Worm (Caenorhabditis elegans) whole organism, young adult: ENCODE results near the gene clc-19.

Experiments used
- B0035.1 ChIP-seq: sonication (generic microtip); optimal IDR thresholded peaks from 2 replicates; lab custom pipeline; 2016; ENCODE audit warnings: missing genetic modification characterization, mild to moderate bottlenecking, missing compliant biosample characterization, missing genotype, missing genetic modification reagents
- C06A6.2 ChIP-seq: fragments of 200-800 bp; sonication (Bioruptor generic); conservative IDR thresholded peaks from 2 replicates; pipeline ENCODE4 v1.3.6; 2022; ENCODE audit warnings: missing genetic modification characterization, missing compliant biosample characterization
- F22D6.2 ChIP-seq: sonication (generic microtip); optimal IDR thresholded peaks from 2 replicates; lab custom pipeline; 2016; ENCODE audit warnings: mild to moderate bottlenecking, missing genetic modification characterization, missing compliant biosample characterization
- F23B12.7 ChIP-seq: sonication (generic microtip); optimal IDR thresholded peaks from 2 replicates; lab custom pipeline; 2017; ENCODE audit warnings: missing genetic modification characterization, mild to moderate bottlenecking, missing compliant biosample characterization, antibody characterized with exemption, moderate library complexity; ENCODE audit not compliant: insufficient read depth
- F52B5.7 ChIP-seq: sonication (generic microtip); optimal IDR thresholded peaks from 2 replicates; lab custom pipeline; 2016; ENCODE audit warnings: mild to moderate bottlenecking, missing genetic modification characterization, missing compliant biosample characterization
- F55B11.4 ChIP-seq: sonication (generic microtip); optimal IDR thresholded peaks from 2 replicates; lab custom pipeline; 2016; ENCODE audit warnings: missing compliant biosample characterization, missing genetic modification characterization, borderline replicate concordance; ENCODE audit not compliant: insufficient read depth
- T07F8.4 ChIP-seq: sonication (generic microtip); optimal IDR thresholded peaks from 2 replicates; lab custom pipeline; 2016; ENCODE audit warnings: mild to moderate bottlenecking, missing genetic modification characterization, moderate library complexity, missing compliant biosample characterization
- Y56A3A.18 ChIP-seq: fragments of 200-800 bp; sonication (Bioruptor generic); IDR thresholded peaks from 2 replicates; pipeline ENCODE4 v1.3.6; 2022; ENCODE audit warnings: missing genetic modification reagents, missing genetic modification characterization, missing compliant biosample characterization
- Y67H2A.10 ChIP-seq: fragments of 200-800 bp; sonication (Bioruptor generic); conservative IDR thresholded peaks from 2 replicates; pipeline ENCODE4 v1.3.6; 2022; ENCODE audit warnings: missing genetic modification reagents, missing genetic modification characterization, missing compliant biosample characterization
- Y79H2A.3 ChIP-seq: fragments of 200-800 bp; sonication (Bioruptor generic); conservative IDR thresholded peaks from 2 replicates; pipeline ENCODE4 v1.3.6; 2022; ENCODE audit warnings: missing genetic modification reagents, missing genetic modification characterization, missing compliant biosample characterization
- ZK185.1 ChIP-seq: sonication (generic microtip); optimal IDR thresholded peaks from 2 replicates; lab custom pipeline; 2016; ENCODE audit warnings: mild to moderate bottlenecking, missing genetic modification characterization, missing compliant biosample characterization; ENCODE audit not compliant: poor library complexity, severe bottlenecking
- athp-1 ChIP-seq: sonication (generic microtip); optimal IDR thresholded peaks from 2 replicates; lab custom pipeline; 2017; ENCODE audit warnings: mild to moderate bottlenecking, missing genetic modification characterization, missing compliant biosample characterization
- attf-5 ChIP-seq: fragments of 200-800 bp; sonication (Bioruptor generic); optimal IDR thresholded peaks from 2 replicates; lab custom pipeline; 2018; ENCODE audit warnings: mild to moderate bottlenecking, missing genetic modification characterization, missing compliant biosample characterization
- bed-1 ChIP-seq: fragments of 200-800 bp; sonication (Bioruptor generic); IDR thresholded peaks from 2 replicates; pipeline ENCODE4 v1.3.6; 2022; ENCODE audit warnings: missing genetic modification reagents, missing genetic modification characterization, missing compliant biosample characterization
- ccch-3 ChIP-seq: fragments of 200-800 bp; sonication (Bioruptor generic); optimal IDR thresholded peaks from 2 replicates; lab custom pipeline; 2018; ENCODE audit warnings: mild to moderate bottlenecking, missing genetic modification characterization, missing compliant biosample characterization
- cebp-1 ChIP-seq, 2 experiments: fragments of 200-800 bp in 1 of 2; sonication (Bioruptor generic) in 1 of 2; sonication (generic microtip) in 1 of 2; IDR thresholded peaks in 1 of 2; optimal IDR thresholded peaks in 1 of 2; 2 replicates each; pipeline versions ENCODE4 v1.3.6 to Lab custom; 2017 to 2022; ENCODE audit warnings: missing compliant biosample characterization in 2 of 2, missing genetic modification characterization in 2 of 2, mild to moderate bottlenecking in 1 of 2, missing genetic modification reagents in 1 of 2, moderate library complexity in 1 of 2
- cebp-2 ChIP-seq: fragments of 200-800 bp; sonication (Bioruptor generic); IDR thresholded peaks from 2 replicates; pipeline ENCODE4 v1.3.6; 2022; ENCODE audit warnings: missing genetic modification characterization, missing compliant biosample characterization
- ceh-58 ChIP-seq: fragments of 200-800 bp; sonication (Bioruptor generic); IDR thresholded peaks from 2 replicates; pipeline ENCODE4 v1.3.6; 2022; ENCODE audit warnings: missing genetic modification characterization, missing compliant biosample characterization
- ceh-79 ChIP-seq: sonication (generic microtip); optimal IDR thresholded peaks from 2 replicates; lab custom pipeline; 2017; ENCODE audit warnings: mild to moderate bottlenecking, missing genetic modification characterization, missing compliant biosample characterization
- efl-1 ChIP-seq: fragments of 150-350 bp; optimal IDR thresholded peaks from 2 replicates; lab custom pipeline; 2014; ENCODE audit warnings: missing biosample characterization, missing genetic modification reagents, missing genetic modification characterization
- egl-44 ChIP-seq: fragments of 200-800 bp; sonication (Bioruptor generic); IDR thresholded peaks from 2 replicates; pipeline ENCODE4 v1.3.6; 2022; ENCODE audit warnings: missing genetic modification reagents, missing genetic modification characterization, missing compliant biosample characterization
- egrh-3 ChIP-seq: fragments of 200-800 bp; sonication (Bioruptor generic); IDR thresholded peaks from 2 replicates; pipeline ENCODE4 v1.3.6; 2022; ENCODE audit warnings: missing genetic modification reagents, missing genetic modification characterization, missing compliant biosample characterization
- ekl-4 ChIP-seq: fragments of 200-800 bp; sonication (Bioruptor generic); IDR thresholded peaks from 2 replicates; pipeline ENCODE4 v1.3.6; 2022; ENCODE audit warnings: missing genetic modification reagents, missing genetic modification characterization, missing compliant biosample characterization
- ets-4 ChIP-seq: fragments of 200-800 bp; sonication (Bioruptor generic); optimal IDR thresholded peaks from 2 replicates; lab custom pipeline; 2018; ENCODE audit warnings: mild to moderate bottlenecking, missing genetic modification characterization, missing compliant biosample characterization
- gei-17 ChIP-seq: fragments of 200-800 bp; sonication (Bioruptor generic); optimal IDR thresholded peaks from 2 replicates; lab custom pipeline; 2018; ENCODE audit warnings: mild to moderate bottlenecking, missing genetic modification characterization, missing compliant biosample characterization
- hsf-1 ChIP-seq: fragments of 200-800 bp; sonication (Bioruptor generic); IDR thresholded peaks from 2 replicates; pipeline ENCODE4 v1.3.6; 2022; ENCODE audit warnings: missing genetic modification reagents, missing genetic modification characterization, missing compliant biosample characterization
- lag-1 ChIP-seq: fragments of 200-800 bp; sonication (Bioruptor generic); IDR thresholded peaks from 2 replicates; pipeline ENCODE4 v1.3.6; 2022; ENCODE audit warnings: missing genetic modification reagents, missing genetic modification characterization, missing compliant biosample characterization
- let-607 ChIP-seq, 2 experiments: fragments of 200-800 bp in 1 of 2; sonication (Bioruptor generic) in 1 of 2; sonication (generic microtip) in 1 of 2; optimal IDR thresholded peaks; 2 replicates each; lab custom pipeline; 2016 to 2018; ENCODE audit warnings: mild to moderate bottlenecking in 2 of 2, missing compliant biosample characterization in 2 of 2, missing genetic modification characterization in 2 of 2, moderate library complexity in 2 of 2, missing genotype in 1 of 2
- lin-35 ChIP-seq, 3 experiments: fragments of 150-350 bp in 2 of 3; sonication (generic microtip) in 1 of 3; optimal IDR thresholded peaks; 2 replicates each; lab custom pipeline; 2014 to 2018; ENCODE audit warnings: missing biosample characterization in 3 of 3, missing genetic modification characterization in 3 of 3, missing genetic modification reagents in 3 of 3
- lin-54 ChIP-seq: fragments of 200-800 bp; sonication (Bioruptor generic); optimal IDR thresholded peaks from 2 replicates; lab custom pipeline; 2018; ENCODE audit warnings: mild to moderate bottlenecking, missing genetic modification characterization, missing compliant biosample characterization
- madf-10 ChIP-seq: sonication (generic microtip); optimal IDR thresholded peaks from 2 replicates; lab custom pipeline; 2016; ENCODE audit warnings: mild to moderate bottlenecking, missing genetic modification characterization, missing compliant biosample characterization
- madf-6 ChIP-seq: fragments of 200-800 bp; sonication (Bioruptor generic); IDR thresholded peaks from 2 replicates; pipeline ENCODE4 v1.3.6; 2022; ENCODE audit warnings: missing genetic modification reagents, missing genetic modification characterization, missing compliant biosample characterization
- mcd-1 ChIP-seq: fragments of 200-800 bp; sonication (Bioruptor generic); IDR thresholded peaks from 2 replicates; pipeline ENCODE4 v1.3.6; 2022; ENCODE audit warnings: missing genetic modification reagents, missing genetic modification characterization, missing compliant biosample characterization
- mel-28 ChIP-seq: sonication (generic microtip); optimal IDR thresholded peaks from 2 replicates; lab custom pipeline; 2016; ENCODE audit warnings: borderline replicate concordance, mild to moderate bottlenecking, missing genetic modification characterization, missing compliant biosample characterization
- mes-4 ChIP-seq: sonication (generic microtip); optimal IDR thresholded peaks from 2 replicates; lab custom pipeline; 2016; ENCODE audit warnings: missing genotype, missing genetic modification characterization, missing compliant biosample characterization
- mxl-1 ChIP-seq: sonication (generic microtip); optimal IDR thresholded peaks from 2 replicates; lab custom pipeline; 2016; ENCODE audit warnings: missing genetic modification characterization, missing compliant biosample characterization
- nhr-27 ChIP-seq: fragments of 200-800 bp; sonication (Bioruptor generic); optimal IDR thresholded peaks from 2 replicates; lab custom pipeline; 2018; ENCODE audit warnings: mild to moderate bottlenecking, missing genetic modification characterization, moderate library complexity, missing compliant biosample characterization
- pha-4 ChIP-seq: fragments of 150-350 bp; sonication (generic microtip); optimal IDR thresholded peaks from 2 replicates; lab custom pipeline; 2014; ENCODE audit warnings: missing biosample characterization, missing genetic modification reagents, missing genetic modification characterization
- rcor-1 ChIP-seq: fragments of 200-800 bp; sonication (Bioruptor generic); IDR thresholded peaks from 2 replicates; pipeline ENCODE4 v1.3.6; 2022; ENCODE audit warnings: missing genetic modification reagents, missing genetic modification characterization, missing compliant biosample characterization
- snpc-1.3 ChIP-seq: sonication (generic microtip); optimal IDR thresholded peaks from 2 replicates; lab custom pipeline; 2017; ENCODE audit warnings: missing genetic modification characterization, mild to moderate bottlenecking, missing compliant biosample characterization, antibody characterized with exemption, moderate library complexity, missing genotype, missing genetic modification reagents; ENCODE audit not compliant: insufficient read depth
- snpc-3.4 ChIP-seq: sonication (generic microtip); optimal IDR thresholded peaks from 2 replicates; lab custom pipeline; 2017; ENCODE audit warnings: missing genetic modification characterization, mild to moderate bottlenecking, missing compliant biosample characterization, antibody characterized with exemption, moderate library complexity, missing genotype, missing genetic modification reagents
- somi-1 ChIP-seq: fragments of 200-800 bp; sonication (Bioruptor generic); optimal IDR thresholded peaks from 2 replicates; lab custom pipeline; 2018; ENCODE audit warnings: mild to moderate bottlenecking, missing genetic modification characterization, missing compliant biosample characterization
- tbp1 ChIP-seq: fragments of 200-800 bp; sonication (Bioruptor generic); optimal IDR thresholded peaks from 2 replicates; lab custom pipeline; 2018; ENCODE audit warnings: mild to moderate bottlenecking, missing genetic modification characterization, missing compliant biosample characterization
- unc-62 ChIP-seq: fragments of 150-350 bp; optimal IDR thresholded peaks from 2 replicates; lab custom pipeline; 2014; ENCODE audit warnings: missing biosample characterization, missing genetic modification reagents, missing genetic modification characterization
- ztf-18 ChIP-seq: sonication (generic microtip); optimal IDR thresholded peaks from 2 replicates; lab custom pipeline; 2016; ENCODE audit warnings: missing genotype, mild to moderate bottlenecking, missing genetic modification characterization, missing compliant biosample characterization
- ztf-3 ChIP-seq: fragments of 200-800 bp; sonication (Bioruptor generic); optimal IDR thresholded peaks from 2 replicates; lab custom pipeline; 2018; ENCODE audit warnings: mild to moderate bottlenecking, missing genetic modification characterization, missing compliant biosample characterization

Gene clc-19

ce11 chrIII:852296-852695 is 21.1 kb downstream of the clc-19 start, which contains the start of gene moma-1:
moma-1 (minus strand) TSS chrIII:852396.
- no peak for TF ChIP-seq B0035.1 (tag; lab: Kevin White, UChicago)
- no peak for TF ChIP-seq F52B5.7
- no peak for TF ChIP-seq T07F8.4 (tag; lab: Kevin White, UChicago)
- TF ChIP-seq F22D6.2 (tag; lab: Kevin White, UChicago) = no peak
- TF ChIP-seq mes-4 (tag; lab: Kevin White, UChicago) = no peak
- TF ChIP-seq snpc-3.4 (tag; lab: Kevin White, UChicago) = peak; percentile 35
- peak; percentile 10 for TF ChIP-seq ceh-79
- no peak for TF ChIP-seq pha-4 (tag; lab: Kevin White, UChicago)
- no peak for TF ChIP-seq F55B11.4
- TF ChIP-seq gei-17 (GFP tag; lab: Kevin White, UChicago) = no peak
- TF ChIP-seq ceh-58 (GFP tag; lab: Robert Waterston, UW) = no peak
- TF ChIP-seq bed-1 (GFP tag; lab: Robert Waterston, UW) = no peak
- no peak for TF ChIP-seq mxl-1
- no peak for TF ChIP-seq F23B12.7 (tag; lab: Kevin White, UChicago)
- peak; percentile 27 for TF ChIP-seq efl-1
- peak; percentile 14; the same call in 1 of the 2 replicates for TF ChIP-seq madf-6 (GFP tag; lab: Robert Waterston, UW)
- TF ChIP-seq, all 124 proteins: peak for 4

ce11 chrIII:845485-845884 is 27.9 kb downstream of the clc-19 start, which contains the start of gene K02F3.2:
K02F3.2 (plus strand) TSS chrIII:845841.
- TF ChIP-seq C06A6.2 (GFP tag; lab: Robert Waterston, UW) = no peak
- TF ChIP-seq ztf-3 = no peak
- TF ChIP-seq ccch-3 = no peak
- TF ChIP-seq efl-1 = peak; percentile 57
- no peak for TF ChIP-seq ztf-18 (tag; lab: Kevin White, UChicago)
- TF ChIP-seq ZK185.1 (tag; lab: Kevin White, UChicago) = no peak
- no peak for TF ChIP-seq ekl-4
- no peak for TF ChIP-seq cebp-1 (GFP tag; IDR thresholded peaks at IDR 0.05; lab: Robert Waterston, UW)
- peak; percentile 30 for TF ChIP-seq cebp-1 (tag; optimal IDR thresholded peaks at IDR 0.05; lab: Kevin White, UChicago)
- TF ChIP-seq mes-4 (tag; lab: Kevin White, UChicago) = no peak
- TF ChIP-seq lin-35 (GFP tag; optimal IDR thresholded peaks at IDR 0.05; lab: Kevin White, UChicago) = peak in 1 of 3 experiments; percentile 68
- TF ChIP-seq egl-44 (GFP tag; lab: Robert Waterston, UW) = no peak
- TF ChIP-seq mel-28 (tag; lab: Kevin White, UChicago) = no peak
- TF ChIP-seq Y67H2A.10 (GFP tag; lab: Robert Waterston, UW) = no peak
- no peak for TF ChIP-seq gei-17 (GFP tag; lab: Kevin White, UChicago)
- TF ChIP-seq nhr-27 (tag; lab: Kevin White, UChicago) = no peak
- no peak for TF ChIP-seq madf-10
- no peak for TF ChIP-seq ets-4 (GFP tag; lab: Kevin White, UChicago)
- TF ChIP-seq snpc-1.3 (tag; lab: Kevin White, UChicago) = no peak
- no peak for TF ChIP-seq let-607 (tag; optimal IDR thresholded peaks at IDR 0.05; lab: Kevin White, UChicago)
- TF ChIP-seq somi-1 (GFP tag; lab: Kevin White, UChicago) = no peak
- no peak for TF ChIP-seq pha-4 (tag; lab: Kevin White, UChicago)
- peak; percentile 91 for TF ChIP-seq mcd-1 (GFP tag; lab: Robert Waterston, UW)
- no peak for TF ChIP-seq Y79H2A.3 (GFP tag; lab: Robert Waterston, UW)
- TF ChIP-seq egrh-3 (GFP tag; lab: Robert Waterston, UW) = no peak
- TF ChIP-seq F22D6.2 (tag; lab: Kevin White, UChicago) = no peak
- TF ChIP-seq B0035.1 (tag; lab: Kevin White, UChicago) = no peak
- TF ChIP-seq unc-62 (GFP tag; lab: Kevin White, UChicago) = no peak
- TF ChIP-seq athp-1 (tag; lab: Kevin White, UChicago) = no peak
- no peak for TF ChIP-seq cebp-2 (GFP tag; lab: Robert Waterston, UW)
- peak; percentile 12 for TF ChIP-seq attf-5
- TF ChIP-seq lag-1 (GFP tag; lab: Robert Waterston, UW) = no peak
- TF ChIP-seq Y56A3A.18 (GFP tag; lab: Robert Waterston, UW) = no peak
- TF ChIP-seq lin-54 (GFP tag; lab: Kevin White, UChicago) = peak; percentile 70
- no peak for TF ChIP-seq hsf-1 (GFP tag; lab: Robert Waterston, UW)
- TF ChIP-seq tbp1 (GFP tag; lab: Kevin White, UChicago) = peak; percentile 29
- TF ChIP-seq rcor-1 (GFP tag; lab: Robert Waterston, UW) = no peak
